Worm (Caenorhabditis elegans): ENCODE measurements around the gene fbxc-19.
"Not testable (repeated sequence)": the region's sequence is repeated elsewhere in the genome, so short reads cannot be mapped to it uniquely, and the experiment has no call there.

The fbxc-19 gene

DNA sequence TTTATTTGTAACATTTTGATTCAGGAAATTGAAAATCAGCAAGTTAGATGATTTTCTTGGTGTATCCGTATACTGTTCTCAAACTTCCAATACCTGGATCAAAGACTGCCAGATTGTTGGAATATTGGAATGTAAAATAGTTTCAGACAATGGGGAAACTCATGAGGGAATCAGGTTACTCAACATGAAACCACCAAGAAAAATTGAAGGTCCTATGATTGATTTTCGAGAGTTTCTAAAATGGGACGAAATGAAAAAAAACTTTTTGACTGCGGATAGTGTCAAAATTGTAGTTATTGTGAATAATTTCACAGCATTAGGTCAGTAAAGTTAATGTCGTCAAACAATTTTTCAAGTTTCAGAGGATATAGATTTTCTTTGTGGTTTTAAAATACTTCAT, 48.5 kb upstream of the fbxc-19 start, which contains the start of gene math-3:
Gene math-3 (plus strand): TSS at position 301 of the 400 bp plus-strand sequence.
- TF ChIP-seq elt-1 (tag; optimal IDR thresholded peaks at IDR 0.05) (no peak), nhr-10 (tag; optimal IDR thresholded peaks at IDR 0.05) (no peak), elt-3 (tag; optimal IDR thresholded peaks at IDR 0.05) (no peak)

DNA sequence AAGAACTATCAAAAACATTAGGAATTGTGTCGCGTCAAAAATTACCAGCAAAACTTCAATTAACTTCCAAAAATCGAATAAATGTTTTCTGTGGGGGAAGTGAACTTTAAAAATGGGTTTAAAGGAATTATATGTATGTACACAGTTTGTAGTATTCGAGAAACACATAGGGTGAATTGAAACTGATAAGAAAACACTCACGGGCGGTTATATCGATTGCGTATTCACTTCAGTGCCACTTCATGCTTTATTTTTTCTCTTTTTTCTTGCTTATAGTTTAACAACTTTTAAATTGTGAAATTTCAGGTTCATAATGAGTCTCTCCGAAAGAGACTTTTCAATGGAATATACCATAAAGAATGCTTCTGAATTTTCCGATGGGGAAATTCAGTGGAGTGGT, 45.0 kb upstream of the fbxc-19 start, which contains the start of gene F36H5.14:
Gene F36H5.14 (plus strand): TSS at position 301 of the 400 bp plus-strand sequence.
- TF ChIP-seq fos-1, unc-39, ceh-82 (tag; optimal IDR thresholded peaks at IDR 0.05): not testable (repeated sequence)

DNA sequence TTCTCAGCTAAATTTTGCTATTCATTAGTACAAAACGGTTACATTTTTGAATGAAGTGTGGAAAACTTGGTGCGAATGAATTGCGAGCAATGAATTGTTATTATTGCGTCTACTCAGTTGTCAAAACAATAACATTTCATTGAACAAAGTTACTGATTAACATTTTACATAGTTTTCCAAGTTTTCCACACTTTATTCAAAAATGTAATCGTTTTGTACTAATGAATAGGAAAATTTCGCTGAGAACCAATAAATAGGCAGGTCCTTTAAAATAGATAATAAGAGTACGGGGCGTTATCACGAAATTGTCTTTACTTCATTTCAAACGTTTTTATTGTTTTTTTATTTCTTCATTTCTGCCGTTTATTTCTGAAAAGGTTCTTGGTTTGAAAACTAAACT, 37.8 kb upstream of the fbxc-19 start, which contains the start of gene math-4:
Gene math-4 (minus strand): TSS at position 101 of the 400 bp plus-strand sequence.
- TF ChIP-seq mdl-1 (tag; optimal IDR thresholded peaks at IDR 0.05) (no peak), egl-27 (tag; optimal IDR thresholded peaks at IDR 0.05) (no peak), ztf-1 (GFP tag; conservative IDR thresholded peaks at IDR 0.05) (no peak), unc-39 (tag; optimal IDR thresholded peaks at IDR 0.05) (no peak), nhr-6 (tag; optimal IDR thresholded peaks at IDR 0.05) (no peak), snpc-4 (tag; optimal IDR thresholded peaks at IDR 0.05) (no peak), C34F6.9 (tag; optimal IDR thresholded peaks at IDR 0.05) (no peak), aly-2 (tag; optimal IDR thresholded peaks at IDR 0.05) (no peak), ama-1 (optimal IDR thresholded peaks at IDR 0.05) (no peak), unc-62 (GFP tag; optimal IDR thresholded peaks at IDR 0.05) (no peak), lin-11 (tag; optimal IDR thresholded peaks at IDR 0.05) (no peak), nhr-11 (tag; optimal IDR thresholded peaks at IDR 0.05) (no peak), nhr-12 (tag; optimal IDR thresholded peaks at IDR 0.05) (no peak), lin-13 (GFP tag; optimal IDR thresholded peaks at IDR 0.05) (no peak), blmp-1 (tag; optimal IDR thresholded peaks at IDR 0.05; ENCODE audit: insufficient read depth) (no peak), Y55F3AM.14 (GFP tag; optimal IDR thresholded peaks at IDR 0.05) (no peak), sem-4 (tag; optimal IDR thresholded peaks at IDR 0.05) (no peak), ztf-11 (tag; optimal IDR thresholded peaks at IDR 0.05) (no peak)

DNA sequence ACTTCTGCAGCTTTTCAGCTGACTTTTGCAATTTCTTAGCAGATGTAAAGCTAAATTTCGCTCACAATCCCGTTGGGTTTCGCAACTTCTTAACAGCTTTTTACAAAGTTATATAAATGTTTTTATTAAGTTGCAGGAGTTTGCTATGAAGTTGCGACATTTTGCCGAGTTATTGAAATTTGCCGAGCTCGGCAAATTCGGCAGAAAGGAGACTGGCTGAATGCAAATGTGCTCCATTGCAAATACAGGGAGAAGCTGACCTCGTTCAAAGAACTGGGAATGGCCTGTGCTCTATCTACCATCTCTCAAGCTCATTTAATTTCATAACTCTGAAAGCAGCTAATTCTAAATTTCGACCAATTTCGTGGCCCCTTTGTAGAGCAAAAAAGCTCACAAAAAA, 35.5 kb upstream of the fbxc-19 start, which contains the start of gene C08F1.11:
Gene C08F1.11 (minus strand): TSS at position 101 of the 400 bp plus-strand sequence.
- TF ChIP-seq unc-62 (GFP tag; optimal IDR thresholded peaks at IDR 0.05) (no peak), nhr-129 (tag; optimal IDR thresholded peaks at IDR 0.05) (no peak), ama-1 (optimal IDR thresholded peaks at IDR 0.05) (no peak), fos-1 (tag; optimal IDR thresholded peaks at IDR 0.05) (no peak), ztf-1 (GFP tag; conservative IDR thresholded peaks at IDR 0.05) (no peak), ztf-4 (tag; optimal IDR thresholded peaks at IDR 0.05) (no peak), nhr-11 (tag; optimal IDR thresholded peaks at IDR 0.05) (no peak), ceh-82 (tag; optimal IDR thresholded peaks at IDR 0.05) (no peak), snpc-4 (tag; optimal IDR thresholded peaks at IDR 0.05) (no peak), F13H6.1 (tag; optimal IDR thresholded peaks at IDR 0.05) (no peak), nhr-21 (tag; optimal IDR thresholded peaks at IDR 0.05) (no peak), dmd-4 (tag; optimal IDR thresholded peaks at IDR 0.05) (no peak), Y55F3AM.14 (GFP tag; optimal IDR thresholded peaks at IDR 0.05) (no peak)

DNA sequence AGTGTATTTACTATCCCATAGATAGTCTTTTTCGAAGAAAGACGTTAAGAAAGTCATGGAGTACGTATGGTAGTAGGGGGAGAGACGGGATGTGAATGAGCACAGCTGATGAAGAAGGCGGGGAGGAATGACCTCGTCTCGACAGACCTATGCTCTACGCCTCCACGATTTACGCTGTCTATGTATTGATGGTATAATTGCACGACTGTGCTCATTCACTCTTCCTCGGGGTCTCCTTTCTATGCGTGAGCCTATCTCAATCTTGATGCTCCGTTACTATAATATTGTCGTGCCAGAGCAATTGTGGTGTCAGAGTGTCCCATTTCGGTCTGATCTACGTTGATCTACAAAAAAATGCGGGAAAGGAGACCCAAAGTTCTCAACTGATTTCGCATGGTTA, 34.1 kb upstream of the fbxc-19 start, which contains the start of gene C08F1.10:
Gene C08F1.10 (minus strand): TSS at position 101 of the 400 bp plus-strand sequence.
- TF ChIP-seq nhr-6 (tag; optimal IDR thresholded peaks at IDR 0.05) (no peak), alr-1 (tag; optimal IDR thresholded peaks at IDR 0.05) (no peak), sma-3 (GFP tag; optimal IDR thresholded peaks at IDR 0.05) (no peak), nhr-77 (tag; optimal IDR thresholded peaks at IDR 0.05) (no peak)

DNA sequence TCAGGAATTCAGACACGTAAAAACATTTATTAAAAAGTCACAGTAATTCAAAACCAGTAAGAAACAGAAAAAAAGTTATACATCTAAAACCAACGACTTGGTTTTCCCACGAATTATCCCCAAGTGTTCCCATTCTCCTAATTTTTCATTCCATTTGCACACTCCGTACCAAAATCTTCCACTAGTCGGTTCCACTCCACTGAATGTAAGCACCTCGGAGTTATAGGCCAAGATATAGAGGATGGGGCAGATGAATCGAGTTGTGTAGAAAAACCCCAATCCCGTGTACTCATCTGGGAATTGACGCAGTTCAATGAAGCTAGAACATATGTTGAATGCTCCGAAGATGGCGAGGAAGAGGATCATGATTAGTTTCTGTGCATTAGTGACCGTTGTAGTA, 33.1 kb upstream of the fbxc-19 start:
- no peak for TF ChIP-seq nhr-6 (tag; optimal IDR thresholded peaks at IDR 0.05)
- TF ChIP-seq mdl-1 (tag; optimal IDR thresholded peaks at IDR 0.05): no peak
- no peak for TF ChIP-seq lin-11 (tag; optimal IDR thresholded peaks at IDR 0.05)
- no peak for TF ChIP-seq nhr-25 (tag; optimal IDR thresholded peaks at IDR 0.05)
- no peak for TF ChIP-seq unc-62 (GFP tag; optimal IDR thresholded peaks at IDR 0.05)
- TF ChIP-seq sma-3 (GFP tag; optimal IDR thresholded peaks at IDR 0.05): no peak
- no peak for TF ChIP-seq nhr-237 (tag; optimal IDR thresholded peaks at IDR 0.05)
- TF ChIP-seq fos-1 (tag; optimal IDR thresholded peaks at IDR 0.05): no peak
- TF ChIP-seq mab-5 (tag; optimal IDR thresholded peaks at IDR 0.05): no peak
- TF ChIP-seq Y55F3AM.14 (GFP tag; optimal IDR thresholded peaks at IDR 0.05): no peak
- TF ChIP-seq ZK546.5 (tag; optimal IDR thresholded peaks at IDR 0.05): no peak

Data from whole organism, L2 larva.